Worm (Caenorhabditis elegans) whole organism, early embryonic: ENCODE measurements around the gene H04J21.1.

Source experiments
- F13C5.2 ChIP-seq: sonication (generic microtip); optimal IDR thresholded peaks from 2 replicates; lab custom pipeline; 2017; ENCODE audit warnings: mild to moderate bottlenecking, missing genetic modification characterization, inconsistent platforms, missing compliant biosample characterization
- ama-1 ChIP-seq: fragments of 150-350 bp; optimal IDR thresholded peaks from 2 replicates; lab custom pipeline; 2014
- hmbx-1 ChIP-seq: sonication (generic microtip); optimal IDR thresholded peaks from 2 replicates; lab custom pipeline; 2016; ENCODE audit warnings: mild to moderate bottlenecking, missing genetic modification characterization, missing compliant biosample characterization
- pes-1 ChIP-seq: fragments of 200-800 bp; sonication (Bioruptor generic); IDR thresholded peaks from 2 replicates; pipeline ENCODE4 v1.3.6; 2022; ENCODE audit warnings: missing genetic modification reagents, missing genetic modification characterization, missing compliant biosample characterization

DNA sequence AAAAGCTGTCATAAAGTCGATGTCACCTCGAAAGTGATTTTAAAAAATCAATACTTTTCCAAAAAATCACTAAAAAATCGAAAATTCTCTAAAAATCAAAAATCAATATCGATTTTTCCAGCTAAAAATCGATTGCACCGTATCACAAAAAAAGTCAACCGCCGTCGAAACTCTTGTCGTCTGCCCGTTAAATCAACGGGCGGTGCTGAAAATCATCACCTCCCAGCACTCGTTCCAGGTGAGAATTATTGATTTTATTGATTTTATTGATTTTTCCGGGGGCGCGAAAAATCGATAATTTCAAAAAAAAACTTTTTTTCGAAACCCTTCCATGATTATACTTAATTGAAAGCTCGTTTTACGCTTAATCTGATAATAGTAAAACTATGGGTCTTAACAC lies 47.7 kb upstream of the H04J21.1 start:
- TF ChIP-seq F13C5.2 (no peak), hmbx-1 (no peak), pes-1 (no peak), ama-1 (no peak)
